Worm (Caenorhabditis elegans) whole organism, midembryonic: ENCODE measurements around the gene cyp-44A1.

Experiments
- T22C8.4 ChIP-seq: fragments of 200-800 bp; sonication (Bioruptor generic); IDR thresholded peaks from 2 replicates; pipeline ENCODE4 v1.3.6; 2022; ENCODE audit warnings: missing genetic modification characterization, missing compliant biosample characterization
- cog-1 ChIP-seq: sonication (generic microtip); optimal IDR thresholded peaks from 2 replicates; lab custom pipeline; 2016; ENCODE audit warnings: missing genetic modification characterization, missing compliant biosample characterization
- flt-1 ChIP-seq: fragments of 200-800 bp; sonication (Bioruptor generic); IDR thresholded peaks from 2 replicates; pipeline ENCODE4 v1.3.6; 2022; ENCODE audit warnings: missing genetic modification characterization, missing compliant biosample characterization
- klf-2 ChIP-seq: fragments of 200-800 bp; sonication (Bioruptor generic); conservative IDR thresholded peaks from 2 replicates; pipeline ENCODE4 v1.3.6; 2022; ENCODE audit warnings: missing genetic modification reagents, missing genetic modification characterization, missing compliant biosample characterization
- med-1 ChIP-seq: sonication (generic microtip); optimal IDR thresholded peaks from 2 replicates; lab custom pipeline; 2017; ENCODE audit warnings: missing genetic modification characterization, mild to moderate bottlenecking, missing compliant biosample characterization, antibody characterized with exemption, missing genetic modification reagents; ENCODE audit not compliant: insufficient read depth
- ref-1 ChIP-seq: fragments of 200-800 bp; sonication (Bioruptor generic); conservative IDR thresholded peaks from 2 replicates; pipeline ENCODE4 v1.3.6; 2022; ENCODE audit warnings: missing genetic modification reagents, missing genetic modification characterization, missing compliant biosample characterization
- tab-1 ChIP-seq: fragments of 200-800 bp; sonication (Bioruptor generic); IDR thresholded peaks from 2 replicates; pipeline ENCODE4 v1.3.6; 2022; ENCODE audit warnings: missing genetic modification characterization, missing compliant biosample characterization
- ztf-23 ChIP-seq: fragments of 200-800 bp; sonication (Bioruptor generic); IDR thresholded peaks from 2 replicates; pipeline ENCODE4 v1.3.6; 2022; ENCODE audit warnings: missing genetic modification reagents, missing genetic modification characterization, missing compliant biosample characterization
- ztf-29 ChIP-seq: fragments of 200-800 bp; sonication (Bioruptor generic); IDR thresholded peaks from 2 replicates; pipeline ENCODE4 v1.3.6; 2022; ENCODE audit warnings: missing genetic modification reagents, missing genetic modification characterization, missing compliant biosample characterization

cyp-44A1 gene

DNA sequence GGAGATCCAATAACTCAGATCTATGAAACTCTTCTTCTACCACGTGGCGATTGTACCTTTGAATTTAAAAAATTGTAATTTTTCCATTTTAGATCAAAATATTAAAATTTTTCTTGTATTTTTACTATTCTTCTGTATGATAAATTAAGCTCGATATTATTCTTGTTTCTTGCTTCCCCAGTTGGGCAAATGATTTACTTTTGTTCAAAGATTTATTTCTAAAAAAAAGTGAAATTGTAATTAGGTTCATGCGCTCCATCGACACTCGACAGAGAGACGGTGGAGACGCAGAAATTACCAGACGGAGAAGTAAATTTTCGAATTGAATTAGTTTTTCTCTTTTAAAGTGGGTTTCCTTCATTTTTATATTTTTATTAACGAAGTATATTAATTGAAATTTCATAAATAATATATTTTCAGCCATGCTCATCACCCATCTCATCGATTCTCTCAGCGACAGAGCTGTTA is 2.0 kb downstream of the cyp-44A1 start, which contains the start of gene npp-24:
Gene npp-24 (plus strand): TSS at position 51 of the 468 bp plus-strand sequence.
- TF ChIP-seq ztf-29 (GFP tag; lab: Robert Waterston, UW) (no peak), klf-2 (GFP tag; lab: Robert Waterston, UW) (no peak), med-1 (GFP tag; lab: Kevin White, UChicago) (no peak), T22C8.4 (no peak), flt-1 (no peak)

DNA sequence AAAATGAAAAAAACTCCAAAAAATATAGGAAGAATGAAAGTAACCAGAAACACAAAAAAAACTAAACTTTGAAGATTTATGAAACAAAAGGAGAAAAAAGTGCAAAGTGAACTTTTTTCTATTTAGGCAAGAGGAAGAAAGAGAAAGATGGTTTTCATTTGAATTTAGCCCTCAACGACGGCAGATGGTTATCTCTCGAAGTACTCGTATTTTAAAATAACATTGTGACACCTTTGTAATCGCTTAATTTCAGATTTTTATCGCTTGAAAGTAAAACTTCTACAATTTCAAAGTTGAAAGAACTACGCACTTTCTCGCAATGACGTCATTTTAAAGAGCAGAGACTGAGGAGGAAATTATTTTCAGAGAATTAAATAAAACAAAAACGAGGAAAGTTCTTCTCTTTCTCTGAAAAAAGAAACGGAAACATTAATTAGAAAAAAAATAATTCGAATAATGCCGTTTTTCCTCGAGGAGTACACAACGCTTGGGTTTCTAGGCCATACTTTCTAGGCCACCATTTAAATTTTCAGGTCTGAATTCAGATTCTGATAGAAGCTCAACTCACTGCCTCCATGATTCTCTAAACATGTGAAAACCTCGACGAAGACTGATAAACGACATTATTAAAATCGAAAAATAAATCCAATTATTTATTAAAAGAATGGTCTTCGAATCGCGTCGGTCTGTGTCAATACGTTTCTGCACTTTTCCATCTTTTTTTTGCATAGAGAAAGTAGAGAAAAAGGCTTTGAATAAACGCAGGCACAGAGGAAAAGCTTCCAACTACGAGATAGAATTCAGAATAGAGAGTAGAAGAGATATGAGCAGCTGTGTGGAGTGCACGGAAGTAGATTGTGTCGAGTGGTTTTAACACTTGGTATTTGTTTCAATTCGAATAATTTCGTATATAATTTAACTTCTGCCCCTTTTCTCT is 7.8 kb downstream of the cyp-44A1 start:
- TF ChIP-seq cog-1 (tag; lab: Kevin White, UChicago) (peak; percentile 44), flt-1 (no peak)

DNA sequence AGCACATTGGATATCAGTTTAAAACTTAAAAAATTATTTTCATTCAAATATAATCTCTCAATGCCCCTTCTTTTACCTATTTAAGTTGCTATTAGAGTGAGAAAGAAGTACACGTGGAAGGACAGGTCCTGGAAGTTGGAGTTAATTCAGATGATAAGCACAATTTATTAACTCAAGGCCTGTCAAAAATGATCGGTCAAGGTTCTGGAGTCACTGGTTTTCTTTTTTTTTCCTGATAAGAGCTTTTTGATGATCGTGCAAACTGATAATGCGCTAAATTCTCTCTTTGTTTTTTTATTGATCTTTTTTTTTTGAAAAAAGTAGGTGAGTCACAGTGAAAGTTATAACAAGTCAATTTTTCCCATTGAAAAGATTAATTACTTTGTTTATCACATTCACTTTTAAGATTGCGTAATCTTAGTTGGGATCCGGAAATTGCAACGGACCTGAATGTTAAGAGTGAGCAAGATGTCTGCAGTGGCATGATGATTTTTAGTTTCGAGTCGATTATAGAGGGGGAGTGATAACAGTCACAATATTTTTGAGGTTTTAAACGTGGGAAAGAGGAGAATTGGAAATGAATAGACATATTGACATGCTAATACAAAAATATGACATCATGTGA is 8.7 kb downstream of the cyp-44A1 start:
- TF ChIP-seq ztf-29 (GFP tag; lab: Robert Waterston, UW), result no peak
- TF ChIP-seq cog-1 (tag; lab: Kevin White, UChicago), result no peak
- no peak for TF ChIP-seq flt-1
- no peak for TF ChIP-seq T22C8.4
- no peak for TF ChIP-seq tab-1 (GFP tag; lab: Robert Waterston, UW)
- TF ChIP-seq klf-2 (GFP tag; lab: Robert Waterston, UW), result no peak
- TF ChIP-seq ztf-23 (GFP tag; lab: Robert Waterston, UW), result no peak
- no peak for TF ChIP-seq ref-1 (GFP tag; lab: Robert Waterston, UW)
- TF ChIP-seq med-1 (GFP tag; lab: Kevin White, UChicago), result no peak

DNA sequence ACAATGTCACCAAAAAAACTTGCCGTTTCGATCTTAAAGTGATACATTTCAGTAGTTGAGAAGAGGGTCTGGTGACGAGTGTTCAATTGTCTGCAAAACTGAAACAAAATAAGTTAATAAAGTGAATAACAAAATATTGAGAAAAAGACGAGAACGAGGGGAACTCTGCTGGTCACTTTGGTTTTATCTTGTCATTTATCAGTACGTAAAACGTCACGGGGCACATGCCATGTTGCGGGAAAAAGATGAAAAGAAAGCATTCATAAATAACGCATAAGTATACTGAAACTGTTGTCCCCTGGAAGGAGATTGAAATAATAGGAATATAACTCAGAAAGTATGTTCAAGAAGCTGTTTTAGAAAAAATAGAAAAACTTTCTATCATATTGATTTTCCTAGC is 11.0 kb downstream of the cyp-44A1 start, which contains the start of gene sahd-1:
Gene sahd-1 (minus strand): TSS at position 100 of the 400 bp plus-strand sequence.
- TF ChIP-seq flt-1 (no peak), tab-1 (GFP tag; lab: Robert Waterston, UW) (no peak), klf-2 (GFP tag; lab: Robert Waterston, UW) (no peak), ztf-29 (GFP tag; lab: Robert Waterston, UW) (no peak), med-1 (GFP tag; lab: Kevin White, UChicago) (no peak), cog-1 (tag; lab: Kevin White, UChicago) (no peak), ztf-23 (GFP tag; lab: Robert Waterston, UW) (no peak), T22C8.4 (no peak), ref-1 (GFP tag; lab: Robert Waterston, UW) (no peak)

ce11 chrII:5515542-5515941 is 11.7 kb downstream of the cyp-44A1 start, which contains the start of gene ZK177.3:
ZK177.3 (plus strand) TSS chrII:5515842.
- no peak for TF ChIP-seq T22C8.4
- TF ChIP-seq ref-1 (GFP tag; lab: Robert Waterston, UW), result no peak
- no peak for TF ChIP-seq klf-2 (GFP tag; lab: Robert Waterston, UW)

- no peak for TF ChIP-seq klf-2 (GFP tag; lab: Robert Waterston, UW)
- no peak for TF ChIP-seq ref-1 (GFP tag; lab: Robert Waterston, UW)
- no peak for TF ChIP-seq cog-1 (tag; lab: Kevin White, UChicago)
- no peak for TF ChIP-seq ztf-23 (GFP tag; lab: Robert Waterston, UW)
- TF ChIP-seq T22C8.4, result no peak
- no peak for TF ChIP-seq flt-1
- TF ChIP-seq med-1 (GFP tag; lab: Kevin White, UChicago), result no peak
These were observed 13.8 kb downstream of the cyp-44A1 start, which contains the start of gene ZK177.9 for ce11 chrII:5517643-5518042. ZK177.9 (minus strand) TSS chrII:5517743.

DNA sequence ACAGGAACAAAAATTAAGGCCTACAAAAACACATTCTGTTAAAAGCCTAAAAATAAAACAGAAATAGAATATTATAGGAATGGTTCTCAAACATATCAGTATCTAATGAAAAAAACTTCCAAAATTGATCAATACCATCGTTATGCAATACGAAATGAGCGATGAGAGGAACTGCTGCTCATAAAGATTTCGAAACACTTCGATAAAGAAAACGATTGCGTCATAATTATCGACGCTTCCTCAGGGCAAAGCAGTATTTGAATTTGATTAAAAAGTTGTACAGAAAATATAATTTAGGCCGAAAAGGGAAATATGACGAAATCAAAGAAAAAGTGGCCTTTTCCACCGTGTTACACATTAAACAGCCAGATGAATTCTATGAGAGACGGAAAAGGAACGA is 14.2 kb downstream of the cyp-44A1 start:
- TF ChIP-seq ref-1 (GFP tag; lab: Robert Waterston, UW), result no peak
- TF ChIP-seq med-1 (GFP tag; lab: Kevin White, UChicago), result no peak
- TF ChIP-seq ztf-29 (GFP tag; lab: Robert Waterston, UW), result no peak
- no peak for TF ChIP-seq ztf-23 (GFP tag; lab: Robert Waterston, UW)
- TF ChIP-seq tab-1 (GFP tag; lab: Robert Waterston, UW), result no peak
- TF ChIP-seq flt-1, result no peak
- no peak for TF ChIP-seq T22C8.4
- TF ChIP-seq cog-1 (tag; lab: Kevin White, UChicago), result no peak
- TF ChIP-seq klf-2 (GFP tag; lab: Robert Waterston, UW), result no peak

DNA sequence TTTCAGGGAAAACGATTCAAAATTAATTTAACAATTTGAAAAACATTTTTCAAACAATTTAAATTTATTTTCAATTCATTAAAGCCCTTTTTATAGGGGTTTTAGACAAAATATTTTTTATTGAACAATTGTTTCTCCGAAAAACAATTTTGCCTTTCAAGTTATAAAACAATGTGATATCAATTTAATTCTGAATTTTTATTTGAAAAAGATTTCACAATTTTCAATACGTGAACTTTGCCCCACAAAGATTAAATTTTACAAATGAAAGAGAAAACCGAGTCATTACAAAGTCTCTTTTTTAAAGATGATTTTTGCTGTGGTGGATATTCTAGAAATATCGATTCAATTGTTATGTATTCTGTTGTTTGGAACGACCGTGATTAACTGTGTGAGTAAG is 15.1 kb downstream of the cyp-44A1 start, which contains the start of gene ZK177.2:
Gene ZK177.2 (plus strand): TSS at position 301 of the 400 bp plus-strand sequence.
- no peak for TF ChIP-seq cog-1 (tag; lab: Kevin White, UChicago)
- TF ChIP-seq T22C8.4, result no peak
- TF ChIP-seq tab-1 (GFP tag; lab: Robert Waterston, UW), result no peak

DNA sequence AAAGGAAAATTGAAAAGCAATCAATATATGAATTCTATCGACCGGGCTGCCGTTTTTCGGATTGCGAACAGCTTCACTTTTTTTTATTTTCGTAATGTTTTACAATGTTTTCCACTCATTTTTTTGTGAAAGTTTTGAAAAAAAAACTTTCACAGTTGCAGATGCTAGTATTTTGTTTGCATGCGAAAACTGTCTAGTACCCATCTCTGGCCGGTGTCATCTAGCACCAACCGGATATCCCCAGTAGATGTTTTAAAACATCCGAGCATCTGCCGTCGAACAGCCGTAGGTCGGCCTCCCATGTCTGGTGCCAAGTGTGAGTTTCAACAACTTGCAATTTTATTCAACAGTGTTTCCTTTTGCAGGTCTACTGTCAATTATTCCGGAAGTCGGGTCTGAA is 17.6 kb downstream of the cyp-44A1 start, which contains the start of gene ZK177.12:
Gene ZK177.12 (plus strand): TSS at position 301 of the 400 bp plus-strand sequence.
- TF ChIP-seq ztf-23 (GFP tag; lab: Robert Waterston, UW) (no peak), T22C8.4 (no peak), klf-2 (GFP tag; lab: Robert Waterston, UW) (no peak), tab-1 (GFP tag; lab: Robert Waterston, UW) (no peak), flt-1 (no peak), ref-1 (GFP tag; lab: Robert Waterston, UW) (no peak), med-1 (GFP tag; lab: Kevin White, UChicago) (no peak), ztf-29 (GFP tag; lab: Robert Waterston, UW) (no peak)
